Worm (Caenorhabditis elegans) whole organism, L2 larva: Measurements from ENCODE around the gene bath-45.

ENCODE experiments used
- C34F6.9 ChIP-seq: fragments of 150-350 bp; optimal IDR thresholded peaks from 2 replicates; lab custom pipeline; 2014; ENCODE audit warnings: missing biosample characterization, missing genetic modification characterization
- R02D3.7 ChIP-seq: fragments of 150-350 bp; optimal IDR thresholded peaks from 2 replicates; lab custom pipeline; 2014; ENCODE audit warnings: missing biosample characterization, missing genetic modification characterization
- Y55F3AM.14 ChIP-seq: fragments of 200-800 bp; sonication (Bioruptor generic); optimal IDR thresholded peaks from 2 replicates; lab custom pipeline; 2018; ENCODE audit warnings: mild to moderate bottlenecking, missing genetic modification characterization, missing compliant biosample characterization
- ZK546.5 ChIP-seq: sonication (generic microtip); optimal IDR thresholded peaks from 2 replicates; lab custom pipeline; 2017; ENCODE audit warnings: missing biosample characterization, missing genetic modification characterization
- alr-1 ChIP-seq: fragments of 150-350 bp; optimal IDR thresholded peaks from 2 replicates; lab custom pipeline; 2014; ENCODE audit warnings: missing biosample characterization, missing genetic modification characterization
- ama-1 ChIP-seq: fragments of 150-350 bp; optimal IDR thresholded peaks from 2 replicates; lab custom pipeline; 2018; ENCODE audit warnings: inconsistent platforms
- blmp-1 ChIP-seq: sonication (generic microtip); optimal IDR thresholded peaks from 2 replicates; lab custom pipeline; 2017; ENCODE audit warnings: missing genetic modification characterization, mild to moderate bottlenecking, missing compliant biosample characterization, antibody characterized with exemption, moderate library complexity; ENCODE audit not compliant: insufficient read depth
- crh-2 ChIP-seq: sonication (generic microtip); optimal IDR thresholded peaks from 2 replicates; lab custom pipeline; 2017; ENCODE audit warnings: missing biosample characterization, missing genetic modification characterization
- dmd-4 ChIP-seq: sonication (generic microtip); optimal IDR thresholded peaks from 2 replicates; lab custom pipeline; 2017; ENCODE audit warnings: missing biosample characterization, missing genetic modification characterization
- egl-27 ChIP-seq: sonication (generic microtip); optimal IDR thresholded peaks from 3 replicates; lab custom pipeline; 2017; ENCODE audit warnings: missing biosample characterization, missing genetic modification reagents, missing genetic modification characterization
- elt-1 ChIP-seq: fragments of 150-350 bp; optimal IDR thresholded peaks from 2 replicates; lab custom pipeline; 2014; ENCODE audit warnings: missing biosample characterization, missing genetic modification characterization
- elt-3 ChIP-seq: sonication (generic microtip); optimal IDR thresholded peaks from 2 replicates; lab custom pipeline; 2017; ENCODE audit warnings: missing biosample characterization, missing genetic modification characterization
- fos-1 ChIP-seq: fragments of 150-350 bp; optimal IDR thresholded peaks from 2 replicates; lab custom pipeline; 2014; ENCODE audit warnings: missing biosample characterization, missing genetic modification characterization
- gmeb-1 ChIP-seq: fragments of 150-350 bp; optimal IDR thresholded peaks from 2 replicates; lab custom pipeline; 2014; ENCODE audit warnings: missing biosample characterization, missing genetic modification characterization
- lin-11 ChIP-seq: fragments of 150-350 bp; sonication (generic microtip); optimal IDR thresholded peaks from 2 replicates; lab custom pipeline; 2014; ENCODE audit warnings: missing biosample characterization, missing genetic modification characterization, inconsistent platforms, mixed read lengths
- lin-13 ChIP-seq: fragments of 150-350 bp; optimal IDR thresholded peaks from 2 replicates; lab custom pipeline; 2014; ENCODE audit warnings: missing biosample characterization, missing genetic modification reagents, missing genetic modification characterization
- lin-39 ChIP-seq: fragments of 150-350 bp; optimal IDR thresholded peaks from 2 replicates; lab custom pipeline; 2014; ENCODE audit warnings: missing biosample characterization, missing genetic modification reagents, missing genetic modification characterization
- lsy-2 ChIP-seq, 2 experiments: fragments of 150-350 bp in 1 of 2; sonication (generic microtip) in 1 of 2; optimal IDR thresholded peaks; 2 replicates each; lab custom pipeline; 2014 to 2017; ENCODE audit warnings: missing biosample characterization in 2 of 2, missing genetic modification characterization in 2 of 2
- mab-5 ChIP-seq: fragments of 150-350 bp; optimal IDR thresholded peaks from 2 replicates; lab custom pipeline; 2014; ENCODE audit warnings: missing biosample characterization, missing genetic modification characterization
- mdl-1 ChIP-seq, 2 experiments: fragments of 150-350 bp in 1 of 2; sonication (generic microtip) in 1 of 2; optimal IDR thresholded peaks; 2 replicates each; lab custom pipeline; 2017; ENCODE audit warnings: missing biosample characterization in 2 of 2, missing genetic modification characterization in 2 of 2
- nhr-10 ChIP-seq: sonication (generic microtip); optimal IDR thresholded peaks from 2 replicates; lab custom pipeline; 2017; ENCODE audit warnings: missing biosample characterization, missing genetic modification characterization
- nhr-129 ChIP-seq: fragments of 150-350 bp; optimal IDR thresholded peaks from 2 replicates; lab custom pipeline; 2014; ENCODE audit warnings: missing biosample characterization, missing genetic modification characterization
- nhr-21 ChIP-seq: fragments of 150-350 bp; optimal IDR thresholded peaks from 2 replicates; lab custom pipeline; 2014; ENCODE audit warnings: missing biosample characterization, missing genetic modification characterization
- nhr-23 ChIP-seq: fragments of 150-350 bp; optimal IDR thresholded peaks from 2 replicates; lab custom pipeline; 2014; ENCODE audit warnings: missing biosample characterization, missing genetic modification reagents, missing genetic modification characterization
- nhr-237 ChIP-seq: fragments of 150-350 bp; optimal IDR thresholded peaks from 2 replicates; lab custom pipeline; 2014; ENCODE audit warnings: missing biosample characterization, missing genetic modification characterization
- nhr-25 ChIP-seq: fragments of 150-350 bp; sonication (generic microtip); optimal IDR thresholded peaks from 3 replicates; lab custom pipeline; 2014; ENCODE audit warnings: missing biosample characterization, missing genetic modification characterization
- nhr-6 ChIP-seq: fragments of 150-350 bp; optimal IDR thresholded peaks from 2 replicates; lab custom pipeline; 2014; ENCODE audit warnings: missing biosample characterization, missing genetic modification characterization
- nhr-77 ChIP-seq: fragments of 150-350 bp; optimal IDR thresholded peaks from 2 replicates; lab custom pipeline; 2014; ENCODE audit warnings: missing biosample characterization, missing genetic modification characterization
- peb-1 ChIP-seq: fragments of 150-350 bp; optimal IDR thresholded peaks from 2 replicates; lab custom pipeline; 2014; ENCODE audit warnings: missing biosample characterization, missing genetic modification characterization
- sem-4 ChIP-seq: fragments of 150-350 bp; optimal IDR thresholded peaks from 2 replicates; lab custom pipeline; 2014; ENCODE audit warnings: missing biosample characterization, missing genetic modification reagents, missing genetic modification characterization
- skn-1 ChIP-seq: sonication (generic microtip); optimal IDR thresholded peaks from 2 replicates; lab custom pipeline; 2017; ENCODE audit warnings: missing biosample characterization, missing genetic modification characterization
- sma-3 ChIP-seq: sonication (generic microtip); optimal IDR thresholded peaks from 2 replicates; lab custom pipeline; 2016; ENCODE audit warnings: missing genetic modification reagents, missing genetic modification characterization, missing compliant biosample characterization
- sma-9 ChIP-seq, 2 experiments: fragments of 150-350 bp in 1 of 2; sonication (generic microtip) in 1 of 2; optimal IDR thresholded peaks; 2 replicates each; lab custom pipeline; 2014 to 2016; ENCODE audit warnings: missing genetic modification characterization in 2 of 2, mild to moderate bottlenecking in 1 of 2, missing biosample characterization in 1 of 2, missing compliant biosample characterization in 1 of 2, missing genetic modification reagents in 1 of 2, moderate library complexity in 1 of 2
- snpc-4 ChIP-seq: fragments of 150-350 bp; optimal IDR thresholded peaks from 2 replicates; lab custom pipeline; 2014; ENCODE audit warnings: missing biosample characterization, missing genetic modification characterization
- unc-39 ChIP-seq: fragments of 150-350 bp; optimal IDR thresholded peaks from 2 replicates; lab custom pipeline; 2014; ENCODE audit warnings: missing biosample characterization, missing genetic modification characterization
- unc-55 ChIP-seq: fragments of 150-350 bp; sonication (generic microtip); optimal IDR thresholded peaks from 3 replicates; lab custom pipeline; 2014; ENCODE audit warnings: missing biosample characterization, missing genetic modification reagents, missing genetic modification characterization
- zag-1 ChIP-seq: fragments of 150-350 bp; optimal IDR thresholded peaks from 2 replicates; lab custom pipeline; 2014; ENCODE audit warnings: missing biosample characterization, missing genetic modification characterization
- ztf-4 ChIP-seq: fragments of 150-350 bp; optimal IDR thresholded peaks from 2 replicates; lab custom pipeline; 2014; ENCODE audit warnings: missing biosample characterization, missing genetic modification characterization

Gene bath-45

ce11 chrII:13159869-13160268, 37.0 kb downstream of the bath-45 start:
- TF ChIP-seq zag-1 (tag; lab: Kevin White, UChicago) (no peak), sem-4 (tag; lab: Kevin White, UChicago) (no peak), lin-39 (tag; lab: Kevin White, UChicago) (no peak), nhr-6 (tag; lab: Kevin White, UChicago) (no peak), mdl-1 (tag; optimal IDR thresholded peaks at IDR 0.05; lab: Kevin White, UChicago) (no peak), ama-1 (lab: Kevin White, UChicago) (no peak), lsy-2 (tag; optimal IDR thresholded peaks at IDR 0.05; lab: Kevin White, UChicago) (no peak), elt-1 (tag; lab: Kevin White, UChicago) (no peak), unc-55 (GFP tag; lab: Kevin White, UChicago) (no peak), lin-13 (GFP tag; lab: Kevin White, UChicago) (no peak), R02D3.7 (tag; lab: Kevin White, UChicago) (no peak), elt-3 (no peak), Y55F3AM.14 (GFP tag; lab: Kevin White, UChicago) (no peak), C34F6.9 (tag; lab: Kevin White, UChicago) (no peak), gmeb-1 (tag; lab: Kevin White, UChicago) (no peak), sma-3 (no peak)

DNA sequence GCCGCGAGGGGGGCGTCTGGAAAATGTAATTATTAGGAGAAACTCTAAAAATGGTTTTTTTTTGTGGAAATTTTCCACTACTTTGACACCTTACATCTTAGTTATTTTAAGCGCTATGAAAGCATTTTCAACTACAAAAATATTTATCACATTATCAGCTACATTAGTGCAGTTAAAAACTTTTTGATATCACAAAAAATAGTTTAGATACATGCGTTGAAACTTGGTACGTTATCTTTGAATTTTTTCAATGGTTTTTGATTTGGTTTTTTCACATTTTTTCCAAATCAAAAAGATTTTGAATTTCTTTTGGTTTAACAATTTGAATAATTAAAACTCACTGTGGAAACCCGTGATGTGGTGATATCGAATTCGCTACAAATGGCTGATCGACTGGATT, 40.2 kb downstream of the bath-45 start:
- TF ChIP-seq lin-13 (GFP tag; lab: Kevin White, UChicago) (no peak), sma-9 (GFP tag; optimal IDR thresholded peaks at IDR 0.05; lab: Kevin White, UChicago) (no peak), sma-9 (tag; optimal IDR thresholded peaks at IDR 0.05; lab: Kevin White, UChicago) (no peak), nhr-10 (tag; lab: Kevin White, UChicago) (no peak), blmp-1 (no peak), snpc-4 (tag; lab: Kevin White, UChicago) (no peak), unc-55 (GFP tag; lab: Kevin White, UChicago) (no peak), egl-27 (no peak), nhr-21 (tag; lab: Kevin White, UChicago) (no peak)

DNA sequence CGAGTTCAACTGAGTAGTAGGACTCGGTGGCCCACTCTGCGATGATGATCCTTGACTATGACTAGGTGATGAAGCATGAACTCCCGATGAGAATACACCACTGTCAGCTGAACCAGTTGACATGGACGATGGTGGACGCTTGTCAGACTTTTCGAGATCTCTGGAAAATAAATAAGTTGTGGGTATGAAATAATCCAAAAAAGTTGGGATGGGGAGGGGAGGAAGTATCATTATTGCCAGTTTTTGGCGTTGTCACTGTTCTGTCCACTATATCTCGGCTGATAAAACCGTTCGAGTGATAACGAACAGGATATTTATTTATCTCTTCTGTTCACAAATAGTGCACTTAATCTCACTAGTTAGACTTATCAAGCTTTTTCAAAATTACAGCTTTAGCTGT, 41.2 kb downstream of the bath-45 start:
- TF ChIP-seq lin-39 (tag; lab: Kevin White, UChicago) (no peak), dmd-4 (no peak), alr-1 (no peak)

ce11 chrII:13165683-13166259, 43.0 kb downstream of the bath-45 start, which contains the start of gene moe-3:
moe-3 (minus strand) TSS chrII:13165733.
- TF ChIP-seq lin-11 (tag; lab: Kevin White, UChicago) (no peak), nhr-129 (tag; lab: Kevin White, UChicago) (peak; percentile 34), fos-1 (peak; percentile 48), nhr-77 (no peak), gmeb-1 (tag; lab: Kevin White, UChicago) (no peak), mdl-1 (tag; optimal IDR thresholded peaks at IDR 0.05; lab: Kevin White, UChicago) (no peak), unc-39 (tag; lab: Kevin White, UChicago) (no peak), ama-1 (lab: Kevin White, UChicago) (no peak), R02D3.7 (tag; lab: Kevin White, UChicago) (no peak), crh-2 (tag; lab: Kevin White, UChicago) (no peak), peb-1 (tag; lab: Kevin White, UChicago) (no peak), mab-5 (tag; lab: Kevin White, UChicago) (no peak), nhr-23 (tag; lab: Kevin White, UChicago) (no peak), sma-9 (GFP tag; optimal IDR thresholded peaks at IDR 0.05; lab: Kevin White, UChicago) (peak; percentile 61), sma-9 (tag; optimal IDR thresholded peaks at IDR 0.05; lab: Kevin White, UChicago) (no peak), ZK546.5 (tag; lab: Kevin White, UChicago) (no peak), skn-1 (tag; lab: Kevin White, UChicago) (peak; percentile 10), dmd-4 (no peak), nhr-237 (tag; lab: Kevin White, UChicago) (no peak), ztf-4 (tag; lab: Kevin White, UChicago) (no peak), nhr-10 (tag; lab: Kevin White, UChicago) (no peak), nhr-25 (no peak)
